Fruit fly (Drosophila melanogaster): ENCODE data around the gene RpL26.

DNA sequence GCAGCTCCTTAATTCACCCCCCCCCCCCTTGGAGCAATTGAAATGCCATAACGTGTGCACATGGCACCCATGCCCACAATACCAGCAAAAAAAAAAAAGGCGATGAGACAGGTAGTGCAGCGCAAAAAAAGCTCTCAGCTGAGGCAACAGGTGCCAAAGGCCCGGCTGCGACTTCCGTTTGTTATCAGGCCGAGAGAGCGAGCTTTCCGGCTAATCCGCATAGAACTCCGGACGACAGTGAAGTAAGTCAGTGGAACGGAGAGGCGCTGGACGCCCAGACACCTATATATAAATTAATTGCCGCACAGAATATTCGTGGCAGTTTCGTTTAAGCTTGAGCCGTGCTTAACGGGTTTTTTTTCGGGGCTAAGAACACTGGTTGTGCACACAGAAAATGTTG lies 35.3 kb upstream of the RpL26 start, which contains the start of gene CG6865:
- TF ChIP-seq CG3032 (tag; optimal IDR thresholded peaks at IDR 0.05) (no peak), Eip75B (GFP tag; optimal IDR thresholded peaks at IDR 0.05) (no peak), Sox15 (GFP tag; optimal IDR thresholded peaks at IDR 0.05) (no peak), CG6854 (GFP tag; optimal IDR thresholded peaks at IDR 0.05) (no peak), Lpt (GFP tag; optimal IDR thresholded peaks at IDR 0.05) (no peak), CG11902 (GFP tag; optimal IDR thresholded peaks at IDR 0.05) (no peak), spab (GFP tag; optimal IDR thresholded peaks at IDR 0.05) (no peak)

All from whole organism, prepupa.